Fruit fly (Drosophila melanogaster) Kc167 (cell line): ENCODE data around the gene dlg1.

ENCODE experiments used
- h ChIP-seq: fragments of >200 bp; optimal IDR thresholded peaks from 3 replicates; lab custom pipeline; 2018; ENCODE audit warnings: missing external identifiers
- insv ChIP-seq: fragments of >200 bp; optimal IDR thresholded peaks from 3 replicates; lab custom pipeline; 2018; ENCODE audit warnings: missing external identifiers
- psq ChIP-seq: fragments of >200 bp; optimal IDR thresholded peaks from 2 replicates; lab custom pipeline; 2017; ENCODE audit warnings: missing external identifiers
- ttk ChIP-seq: sonication (Bioruptor generic); optimal IDR thresholded peaks from 2 replicates; lab custom pipeline; 2017; ENCODE audit warnings: missing external identifiers

- no peak for TF ChIP-seq ttk (lab: Kevin White, UChicago)
- no peak for TF ChIP-seq insv (lab: Kevin White, UChicago)
- TF ChIP-seq h (lab: Kevin White, UChicago): no peak
- no peak for TF ChIP-seq psq (lab: Kevin White, UChicago)
Observed at dm6 chrX:11452846-11453391, 83.5 kb downstream of the dlg1 start.
